Worm (Caenorhabditis elegans): ENCODE results near the gene ZK354.6.

DNA sequence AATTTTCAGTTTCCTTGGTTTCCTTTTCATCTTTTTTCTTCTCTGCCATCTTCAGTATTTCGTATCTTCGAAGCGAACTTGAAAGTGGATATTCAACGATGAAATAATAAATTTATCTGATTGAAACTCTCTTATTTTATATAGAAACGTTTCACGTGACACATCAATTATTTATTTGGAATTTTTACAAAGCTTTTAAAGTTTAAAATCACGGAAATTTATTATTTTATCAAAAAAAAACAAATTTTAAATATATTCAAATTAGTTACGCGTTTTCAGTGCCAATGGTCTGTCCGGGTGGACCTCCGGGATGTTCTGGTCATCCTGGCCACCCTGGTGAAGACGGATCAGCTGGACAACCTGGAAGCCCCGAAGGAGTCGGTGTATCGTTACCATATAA lies 5.7 kb upstream of the ZK354.6 start, which contains the start of gene ZK354.7:
- TF ChIP-seq F33H1.4 (GFP tag; IDR thresholded peaks at IDR 0.05) (no peak), snpc-4 (GFP tag; optimal IDR thresholded peaks at IDR 0.05) (no peak), snpc-4 (tag; optimal IDR thresholded peaks at IDR 0.05) (no peak), unc-62 (GFP tag; optimal IDR thresholded peaks at IDR 0.05) (no peak), ztf-28 (GFP tag; IDR thresholded peaks at IDR 0.05) (no peak), K11D2.4 (GFP tag; IDR thresholded peaks at IDR 0.05) (no peak), mes-4 (tag; optimal IDR thresholded peaks at IDR 0.05) (no peak)

All from whole organism, young adult.